Worm (Caenorhabditis elegans) whole organism, L1 larva: ENCODE measurements around the gene ncr-2.

Source experiments
- C04F5.9 ChIP-seq: sonication (generic microtip); optimal IDR thresholded peaks from 2 replicates; lab custom pipeline; 2016; ENCODE audit warnings: missing genetic modification characterization, missing compliant biosample characterization
- C16A3.4 ChIP-seq: fragments of 150-350 bp; optimal IDR thresholded peaks from 2 replicates; lab custom pipeline; 2014; ENCODE audit warnings: missing biosample characterization, missing genetic modification characterization
- C34B4.2 ChIP-seq: sonication (generic microtip); optimal IDR thresholded peaks from 2 replicates; lab custom pipeline; 2017; ENCODE audit warnings: mild to moderate bottlenecking, missing genetic modification characterization, missing compliant biosample characterization
- F16B12.6 ChIP-seq: fragments of 150-350 bp; optimal IDR thresholded peaks from 2 replicates; lab custom pipeline; 2014; ENCODE audit warnings: missing biosample characterization, missing genetic modification characterization
- Y116A8C.19 ChIP-seq: sonication (generic microtip); optimal IDR thresholded peaks from 2 replicates; lab custom pipeline; 2016; ENCODE audit warnings: missing compliant biosample characterization, missing genetic modification characterization, borderline replicate concordance
- alr-1 ChIP-seq: fragments of 200-800 bp; sonication (Bioruptor generic); optimal IDR thresholded peaks from 2 replicates; lab custom pipeline; 2018; ENCODE audit warnings: borderline replicate concordance, mild to moderate bottlenecking, missing genetic modification characterization, missing compliant biosample characterization
- aly-2 ChIP-seq: fragments of 150-350 bp; optimal IDR thresholded peaks from 2 replicates; lab custom pipeline; 2014; ENCODE audit warnings: missing biosample characterization, missing genetic modification characterization
- blmp-1 ChIP-seq: fragments of 150-350 bp; optimal IDR thresholded peaks from 2 replicates; lab custom pipeline; 2014; ENCODE audit warnings: missing biosample characterization, missing genetic modification characterization
- ceh-63 ChIP-seq: fragments of 200-800 bp; sonication (Bioruptor generic); optimal IDR thresholded peaks from 2 replicates; lab custom pipeline; 2018; ENCODE audit warnings: mild to moderate bottlenecking, missing genetic modification characterization, missing compliant biosample characterization
- ceh-88 ChIP-seq: fragments of 200-800 bp; sonication (Bioruptor generic); IDR thresholded peaks from 2 replicates; pipeline ENCODE4 v1.3.6; 2022; ENCODE audit warnings: missing genetic modification characterization, missing compliant biosample characterization
- efl-1 ChIP-seq, 4 experiments: fragments of 150-350 bp; optimal IDR thresholded peaks in 3 of 4; peaks in 1 of 4; 1 replicate in 1 of 4; 2 replicates in 3 of 4; lab custom pipeline; 2014; ENCODE audit warnings: missing biosample characterization in 2 of 4, missing genetic modification characterization in 2 of 4, missing genetic modification reagents in 2 of 4
- elt-3 ChIP-seq, 6 experiments: fragments of 150-350 bp in 1 of 6; sonication (generic microtip); optimal IDR thresholded peaks; 2 replicates each; lab custom pipeline; 2017 to 2018; ENCODE audit warnings: missing biosample characterization in 6 of 6, missing genetic modification characterization in 6 of 6, inconsistent platforms in 1 of 6
- ets-5 ChIP-seq: fragments of 200-800 bp; sonication (Bioruptor generic); IDR thresholded peaks from 2 replicates; pipeline ENCODE4 v1.3.6; 2022; ENCODE audit warnings: missing genetic modification characterization, missing compliant biosample characterization
- grh-1 ChIP-seq: fragments of 200-800 bp; sonication (Bioruptor generic); IDR thresholded peaks from 2 replicates; pipeline ENCODE4 v1.3.6; 2022; ENCODE audit warnings: missing genetic modification reagents, missing genetic modification characterization, missing compliant biosample characterization
- hlh-17 ChIP-seq: fragments of 200-800 bp; sonication (Bioruptor generic); optimal IDR thresholded peaks from 2 replicates; lab custom pipeline; 2018; ENCODE audit warnings: missing genetic modification characterization, mild to moderate bottlenecking, missing compliant biosample characterization, moderate library complexity, borderline replicate concordance
- hpl-2 ChIP-seq: fragments of 150-350 bp; optimal IDR thresholded peaks from 2 replicates; lab custom pipeline; 2014; ENCODE audit warnings: missing biosample characterization, missing genetic modification reagents, missing genetic modification characterization
- irx-1 ChIP-seq: sonication (generic microtip); optimal IDR thresholded peaks from 2 replicates; lab custom pipeline; 2016; ENCODE audit warnings: missing genetic modification characterization, missing compliant biosample characterization
- lin-13 ChIP-seq: fragments of 150-350 bp; optimal IDR thresholded peaks from 2 replicates; lab custom pipeline; 2014; ENCODE audit warnings: missing biosample characterization, missing genetic modification reagents, missing genetic modification characterization
- lin-14 ChIP-seq: fragments of 200-800 bp; sonication (Bioruptor generic); optimal IDR thresholded peaks from 2 replicates; lab custom pipeline; 2018; ENCODE audit warnings: mild to moderate bottlenecking, missing genetic modification characterization, moderate library complexity, missing compliant biosample characterization
- lin-35 ChIP-seq, 2 experiments: fragments of 150-350 bp; optimal IDR thresholded peaks; 2 replicates each; lab custom pipeline; 2014; ENCODE audit warnings: missing biosample characterization in 2 of 2, missing genetic modification characterization in 2 of 2, missing genetic modification reagents in 2 of 2
- lir-3 ChIP-seq: sonication (generic microtip); optimal IDR thresholded peaks from 2 replicates; lab custom pipeline; 2016; ENCODE audit warnings: mild to moderate bottlenecking, missing genetic modification characterization, moderate library complexity, missing compliant biosample characterization; ENCODE audit not compliant: poor library complexity
- mdl-1 ChIP-seq, 2 experiments: fragments of 150-350 bp; optimal IDR thresholded peaks; 2 replicates each; lab custom pipeline; 2014 to 2017; ENCODE audit warnings: missing biosample characterization in 2 of 2, missing genetic modification characterization in 2 of 2, inconsistent platforms in 1 of 2
- mef-2 ChIP-seq: fragments of 150-350 bp; optimal IDR thresholded peaks from 2 replicates; lab custom pipeline; 2014; ENCODE audit warnings: missing biosample characterization, missing genetic modification characterization
- nhr-19 ChIP-seq: fragments of 200-800 bp; sonication (Bioruptor generic); conservative IDR thresholded peaks from 2 replicates; pipeline ENCODE4 v1.3.6; 2022; ENCODE audit warnings: missing genetic modification characterization, missing compliant biosample characterization
- nhr-20 ChIP-seq: sonication (generic microtip); optimal IDR thresholded peaks from 2 replicates; lab custom pipeline; 2016; ENCODE audit warnings: mild to moderate bottlenecking, missing genetic modification characterization, missing compliant biosample characterization
- nhr-237 ChIP-seq: fragments of 150-350 bp; optimal IDR thresholded peaks from 2 replicates; lab custom pipeline; 2014; ENCODE audit warnings: missing biosample characterization, missing genetic modification characterization
- nhr-28 ChIP-seq: fragments of 150-350 bp; optimal IDR thresholded peaks from 2 replicates; lab custom pipeline; 2014; ENCODE audit warnings: missing biosample characterization, missing genetic modification characterization
- nhr-47 ChIP-seq: sonication (generic microtip); optimal IDR thresholded peaks from 2 replicates; lab custom pipeline; 2016; ENCODE audit warnings: mild to moderate bottlenecking, missing genetic modification characterization, moderate library complexity, missing compliant biosample characterization
- nhr-85 ChIP-seq: sonication (generic microtip); peaks from one replicate; lab custom pipeline; 2016; ENCODE audit warnings: missing genetic modification characterization, inconsistent platforms, missing compliant biosample characterization
- nhr-90 ChIP-seq: sonication (generic microtip); optimal IDR thresholded peaks from 2 replicates; lab custom pipeline; 2016; ENCODE audit warnings: mild to moderate bottlenecking, missing genetic modification characterization, missing compliant biosample characterization; ENCODE audit not compliant: poor library complexity
- pag-3 ChIP-seq: sonication (generic microtip); optimal IDR thresholded peaks from 2 replicates; lab custom pipeline; 2017; ENCODE audit warnings: missing genetic modification characterization, mild to moderate bottlenecking, missing compliant biosample characterization, antibody characterized with exemption, borderline replicate concordance; ENCODE audit not compliant: insufficient read depth
- pqm-1 ChIP-seq: sonication (generic microtip); optimal IDR thresholded peaks from 3 replicates; lab custom pipeline; 2017; ENCODE audit warnings: missing biosample characterization, missing genetic modification characterization
- rnt-1 ChIP-seq: sonication (generic microtip); optimal IDR thresholded peaks from 2 replicates; lab custom pipeline; 2016; ENCODE audit warnings: mild to moderate bottlenecking, missing genetic modification characterization, moderate library complexity, missing compliant biosample characterization
- snpc-4 ChIP-seq: fragments of 150-350 bp; optimal IDR thresholded peaks from 2 replicates; lab custom pipeline; 2014; ENCODE audit warnings: missing biosample characterization, missing genetic modification characterization
- sup-37 ChIP-seq: fragments of 200-800 bp; sonication (Bioruptor generic); optimal IDR thresholded peaks from 2 replicates; lab custom pipeline; 2018; ENCODE audit warnings: mild to moderate bottlenecking, missing genetic modification characterization, missing compliant biosample characterization
- tbx-2 ChIP-seq: sonication (generic microtip); optimal IDR thresholded peaks from 2 replicates; lab custom pipeline; 2016; ENCODE audit warnings: missing genetic modification characterization, missing compliant biosample characterization
- unc-130 ChIP-seq: fragments of 150-350 bp; optimal IDR thresholded peaks from 2 replicates; lab custom pipeline; 2017; ENCODE audit warnings: missing biosample characterization, missing genetic modification characterization, inconsistent platforms
- unc-86 ChIP-seq: sonication (generic microtip); optimal IDR thresholded peaks from 2 replicates; lab custom pipeline; 2016; ENCODE audit warnings: missing genetic modification characterization, missing compliant biosample characterization
- unc-98 ChIP-seq: fragments of 200-800 bp; sonication (Bioruptor generic); IDR thresholded peaks from 2 replicates; pipeline ENCODE4 v1.3.6; 2022; ENCODE audit warnings: missing genetic modification characterization, missing compliant biosample characterization
- vab-15 ChIP-seq: sonication (generic microtip); optimal IDR thresholded peaks from 2 replicates; lab custom pipeline; 2017; ENCODE audit warnings: missing genotype, mild to moderate bottlenecking, missing genetic modification characterization, missing compliant biosample characterization
- ztf-11 ChIP-seq, 2 experiments: sonication (generic microtip); optimal IDR thresholded peaks; 2 replicates each; lab custom pipeline; 2016 to 2017; ENCODE audit warnings: missing genetic modification characterization in 2 of 2, missing biosample characterization in 1 of 2, missing compliant biosample characterization in 1 of 2
- ztf-4 ChIP-seq: fragments of 150-350 bp; optimal IDR thresholded peaks from 2 replicates; lab custom pipeline; 2014; ENCODE audit warnings: missing biosample characterization, missing genetic modification characterization

The ncr-2 gene

ce11 chrIII:8275871-8276270 lies 17.7 kb downstream of the ncr-2 start, which contains the start of gene clec-160:
Gene clec-160 (minus strand): TSS chrIII:8275971.
- TF ChIP-seq sup-37 (GFP tag; lab: Kevin White, UChicago) = no peak
- TF ChIP-seq efl-1 (optimal IDR thresholded peaks at IDR 0.05; lab: Kevin White, UChicago) = no peak
- TF ChIP-seq efl-1 (GFP tag; optimal IDR thresholded peaks at IDR 0.05 in 1 of 2; lab: Kevin White, UChicago) = no peak
- no peak for TF ChIP-seq mdl-1 (tag; optimal IDR thresholded peaks at IDR 0.05; lab: Kevin White, UChicago)
- no peak for TF ChIP-seq C04F5.9 (tag; lab: Kevin White, UChicago)
- no peak for TF ChIP-seq pqm-1
- TF ChIP-seq irx-1 (tag; lab: Kevin White, UChicago) = no peak
- no peak for TF ChIP-seq nhr-90 (tag; lab: Kevin White, UChicago)
- TF ChIP-seq lin-35 (GFP tag; optimal IDR thresholded peaks at IDR 0.05; lab: Kevin White, UChicago) = no peak

ce11 chrIII:8278801-8279200 lies 20.7 kb downstream of the ncr-2 start, which contains the start of gene mig-10:
Gene mig-10 (plus strand): TSS chrIII:8279101.
- TF ChIP-seq C16A3.4 (tag; lab: Kevin White, UChicago) = no peak
- TF ChIP-seq ztf-4 (tag; lab: Kevin White, UChicago) = no peak
- no peak for TF ChIP-seq blmp-1 (tag; lab: Kevin White, UChicago)

- TF ChIP-seq nhr-47 (no peak), ceh-63 (GFP tag; lab: Kevin White, UChicago) (no peak), mdl-1 (tag; optimal IDR thresholded peaks at IDR 0.05; lab: Kevin White, UChicago) (no peak), grh-1 (GFP tag; lab: Robert Waterston, UW) (no peak), rnt-1 (no peak), unc-130 (tag; lab: Kevin White, UChicago) (no peak)
Measured at ce11 chrIII:8279567-8279966, 21.4 kb downstream of the ncr-2 start.

ce11 chrIII:8280352-8280751 lies 22.2 kb downstream of the ncr-2 start:
- TF ChIP-seq blmp-1 (tag; lab: Kevin White, UChicago) (no peak), rnt-1 (no peak), lin-35 (GFP tag; optimal IDR thresholded peaks at IDR 0.05; lab: Kevin White, UChicago) (no peak)

ce11 chrIII:8281310-8281709 lies 23.2 kb downstream of the ncr-2 start:
- TF ChIP-seq lin-13 (GFP tag; lab: Kevin White, UChicago) (no peak), lin-14 (GFP tag; lab: Kevin White, UChicago) (no peak), Y116A8C.19 (tag; lab: Kevin White, UChicago) (no peak), ceh-88 (GFP tag; lab: Robert Waterston, UW) (no peak), nhr-28 (no peak), nhr-237 (tag; lab: Kevin White, UChicago) (no peak), vab-15 (tag; lab: Kevin White, UChicago) (no peak), hpl-2 (GFP tag; lab: Kevin White, UChicago) (no peak), pqm-1 (no peak), C34B4.2 (tag; lab: Kevin White, UChicago) (no peak), lir-3 (tag; lab: Kevin White, UChicago) (no peak), hlh-17 (GFP tag; lab: Kevin White, UChicago) (no peak), nhr-90 (tag; lab: Kevin White, UChicago) (no peak), snpc-4 (tag; lab: Kevin White, UChicago) (no peak), elt-3 (tag; optimal IDR thresholded peaks at IDR 0.05; lab: Kevin White, UChicago) (no peak), alr-1 (no peak), grh-1 (GFP tag; lab: Robert Waterston, UW) (no peak)
- TF ChIP-seq, all 84 proteins: peak for 0

ce11 chrIII:8283525-8283924 lies 25.4 kb downstream of the ncr-2 start:
- TF ChIP-seq tbx-2 (tag; lab: Kevin White, UChicago) = peak; percentile 47
- TF ChIP-seq nhr-85 = peak; percentile 54
- peak in 1 of 2 experiments; percentile 69 for TF ChIP-seq ztf-11 (tag; optimal IDR thresholded peaks at IDR 0.05; lab: Kevin White, UChicago)
- no peak for TF ChIP-seq nhr-19 (GFP tag; lab: Robert Waterston, UW)
- TF ChIP-seq F16B12.6 = no peak
- no peak for TF ChIP-seq pag-3 (tag; lab: Kevin White, UChicago)
- TF ChIP-seq unc-98 (GFP tag; lab: Robert Waterston, UW) = no peak
- no peak for TF ChIP-seq ztf-4 (tag; lab: Kevin White, UChicago)
- TF ChIP-seq aly-2 (tag; lab: Kevin White, UChicago) = no peak
- TF ChIP-seq unc-86 (tag; lab: Kevin White, UChicago) = peak; percentile 3
- no peak for TF ChIP-seq nhr-20
- TF ChIP-seq mef-2 (tag; lab: Kevin White, UChicago) = no peak
- TF ChIP-seq ets-5 (GFP tag; lab: Robert Waterston, UW) = no peak
